Worm (Caenorhabditis elegans) whole organism, L3 larva: ENCODE results near the gene Y37D8A.25.

ENCODE experiments used
- R02D3.7 ChIP-seq: fragments of 150-350 bp; optimal IDR thresholded peaks from 2 replicates; lab custom pipeline; 2014; ENCODE audit warnings: missing biosample characterization, missing genetic modification characterization
- aly-2 ChIP-seq: fragments of 150-350 bp; optimal IDR thresholded peaks from 2 replicates; lab custom pipeline; 2014; ENCODE audit warnings: missing biosample characterization, missing genetic modification characterization
- ama-1 ChIP-seq: fragments of 150-350 bp; optimal IDR thresholded peaks from 2 replicates; lab custom pipeline; 2018
- ceh-28 ChIP-seq: fragments of 150-350 bp; optimal IDR thresholded peaks from 2 replicates; lab custom pipeline; 2014; ENCODE audit warnings: missing biosample characterization, missing genetic modification reagents, missing genetic modification characterization
- ceh-9 ChIP-seq: sonication (generic microtip); optimal IDR thresholded peaks from 2 replicates; lab custom pipeline; 2018; ENCODE audit warnings: missing biosample characterization, missing genetic modification characterization
- daf-12 ChIP-seq: fragments of 150-350 bp; optimal IDR thresholded peaks from 2 replicates; lab custom pipeline; 2014; ENCODE audit warnings: missing biosample characterization, missing genetic modification reagents, missing genetic modification characterization
- egl-5 ChIP-seq: fragments of 150-350 bp; optimal IDR thresholded peaks from 2 replicates; lab custom pipeline; 2017; ENCODE audit warnings: missing biosample characterization, missing genetic modification reagents, missing genetic modification characterization, inconsistent platforms
- elt-2 ChIP-seq: sonication (generic microtip); optimal IDR thresholded peaks from 2 replicates; lab custom pipeline; 2016; ENCODE audit warnings: missing genetic modification reagents, mild to moderate bottlenecking, missing genetic modification characterization, missing compliant biosample characterization
- eor-1 ChIP-seq, 2 experiments: fragments of 150-350 bp; optimal IDR thresholded peaks; 2 replicates each; lab custom pipeline; 2014 to 2018; ENCODE audit warnings: missing biosample characterization in 2 of 2, missing genetic modification characterization in 2 of 2
- fkh-10 ChIP-seq: sonication (generic microtip); optimal IDR thresholded peaks from 2 replicates; lab custom pipeline; 2017; ENCODE audit warnings: missing biosample characterization, missing genetic modification reagents, missing genetic modification characterization
- lin-39 ChIP-seq: fragments of 150-350 bp; optimal IDR thresholded peaks from 2 replicates; lab custom pipeline; 2018; ENCODE audit warnings: missing biosample characterization, missing genetic modification reagents, missing genetic modification characterization
- nfya-1 ChIP-seq: sonication (generic microtip); optimal IDR thresholded peaks from 2 replicates; lab custom pipeline; 2017; ENCODE audit warnings: missing genetic modification characterization, mild to moderate bottlenecking, missing compliant biosample characterization, antibody characterized with exemption, moderate library complexity; ENCODE audit not compliant: insufficient read depth
- nhr-11 ChIP-seq: fragments of 150-350 bp; optimal IDR thresholded peaks from 2 replicates; lab custom pipeline; 2014; ENCODE audit warnings: missing biosample characterization, missing genetic modification characterization
- nhr-12 ChIP-seq: fragments of 150-350 bp; optimal IDR thresholded peaks from 2 replicates; lab custom pipeline; 2014; ENCODE audit warnings: missing biosample characterization, missing genetic modification characterization
- nhr-28 ChIP-seq: fragments of 150-350 bp; optimal IDR thresholded peaks from 2 replicates; lab custom pipeline; 2014; ENCODE audit warnings: missing biosample characterization, missing genetic modification characterization
- nhr-43 ChIP-seq: sonication (generic microtip); optimal IDR thresholded peaks from 2 replicates; lab custom pipeline; 2016; ENCODE audit warnings: mild to moderate bottlenecking, missing genetic modification characterization, missing compliant biosample characterization; ENCODE audit not compliant: poor library complexity, severe bottlenecking
- nhr-77 ChIP-seq: fragments of 150-350 bp; optimal IDR thresholded peaks from 2 replicates; lab custom pipeline; 2014; ENCODE audit warnings: missing biosample characterization, missing genetic modification characterization
- sea-2 ChIP-seq: fragments of 150-350 bp; sonication (generic microtip); optimal IDR thresholded peaks from 4 replicates; lab custom pipeline; 2014; ENCODE audit warnings: missing biosample characterization, missing genetic modification reagents, missing genetic modification characterization
- ztf-11 ChIP-seq: fragments of 150-350 bp; optimal IDR thresholded peaks from 2 replicates; lab custom pipeline; 2014; ENCODE audit warnings: missing biosample characterization, missing genetic modification characterization

Y37D8A.25 gene

ce11 chrIII:12788239-12788638 lies 31.8 kb downstream of the Y37D8A.25 start:
- TF ChIP-seq ceh-9: no peak
- no peak for TF ChIP-seq nhr-43 (tag; lab: Kevin White, UChicago)

DNA sequence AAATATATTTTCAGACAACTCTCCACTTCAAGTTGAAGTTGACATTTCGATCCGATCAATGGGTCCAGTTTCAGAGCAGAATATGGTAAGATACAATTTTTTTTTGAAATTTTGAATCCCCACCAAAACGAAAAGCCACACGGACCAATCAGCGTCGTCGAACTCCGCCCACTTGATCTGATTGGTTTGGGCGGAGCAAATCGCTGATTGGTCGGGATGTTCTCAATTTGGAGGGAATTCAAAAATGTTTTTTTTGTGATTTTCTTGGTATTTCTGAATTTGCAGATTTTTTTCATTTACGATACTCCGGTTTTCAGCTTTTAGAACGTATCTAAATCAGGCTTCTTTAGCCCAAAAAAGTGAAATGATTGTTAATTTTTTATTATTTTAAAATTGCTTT lies 34.6 kb downstream of the Y37D8A.25 start:
- TF ChIP-seq daf-12 (no peak), nfya-1 (tag; lab: Kevin White, UChicago) (peak; percentile 55), ztf-11 (tag; lab: Kevin White, UChicago) (no peak)

DNA sequence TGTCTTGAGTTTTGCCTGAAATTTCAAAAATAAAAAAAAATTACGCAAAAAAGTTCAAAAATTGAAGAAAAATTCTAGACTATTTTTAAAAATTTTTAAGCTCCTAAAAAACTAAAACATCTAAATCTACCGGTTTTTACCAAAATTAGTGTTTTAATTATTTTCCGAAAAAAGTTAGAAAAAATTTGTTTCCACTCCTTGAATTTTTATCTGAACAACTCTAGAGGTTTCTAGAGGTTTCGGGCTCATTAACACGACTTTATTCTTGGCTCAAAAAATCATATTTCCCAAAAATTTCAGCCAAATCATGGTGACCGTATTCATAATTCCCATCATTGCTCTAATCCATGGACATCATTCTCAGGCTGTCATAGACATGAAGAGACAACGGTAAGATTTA lies 35.2 kb downstream of the Y37D8A.25 start, which contains the start of gene lgc-37:
lgc-37 (plus strand) TSS at position 301 of the 400 bp plus-strand sequence.
- TF ChIP-seq lin-39 (tag; lab: Kevin White, UChicago) (no peak), ceh-28 (tag; lab: Kevin White, UChicago) (no peak), sea-2 (no peak), aly-2 (tag; lab: Kevin White, UChicago) (no peak), egl-5 (tag; lab: Kevin White, UChicago) (no peak), R02D3.7 (tag; lab: Kevin White, UChicago) (no peak)
- TF ChIP-seq, all 47 proteins: peak for 0

ce11 chrIII:12783878-12784277 lies 36.2 kb downstream of the Y37D8A.25 start:
- TF ChIP-seq fkh-10 (GFP tag; lab: Kevin White, UChicago) (peak; percentile 57), sea-2 (no peak)
- TF ChIP-seq, all 47 proteins: peak for 1

DNA sequence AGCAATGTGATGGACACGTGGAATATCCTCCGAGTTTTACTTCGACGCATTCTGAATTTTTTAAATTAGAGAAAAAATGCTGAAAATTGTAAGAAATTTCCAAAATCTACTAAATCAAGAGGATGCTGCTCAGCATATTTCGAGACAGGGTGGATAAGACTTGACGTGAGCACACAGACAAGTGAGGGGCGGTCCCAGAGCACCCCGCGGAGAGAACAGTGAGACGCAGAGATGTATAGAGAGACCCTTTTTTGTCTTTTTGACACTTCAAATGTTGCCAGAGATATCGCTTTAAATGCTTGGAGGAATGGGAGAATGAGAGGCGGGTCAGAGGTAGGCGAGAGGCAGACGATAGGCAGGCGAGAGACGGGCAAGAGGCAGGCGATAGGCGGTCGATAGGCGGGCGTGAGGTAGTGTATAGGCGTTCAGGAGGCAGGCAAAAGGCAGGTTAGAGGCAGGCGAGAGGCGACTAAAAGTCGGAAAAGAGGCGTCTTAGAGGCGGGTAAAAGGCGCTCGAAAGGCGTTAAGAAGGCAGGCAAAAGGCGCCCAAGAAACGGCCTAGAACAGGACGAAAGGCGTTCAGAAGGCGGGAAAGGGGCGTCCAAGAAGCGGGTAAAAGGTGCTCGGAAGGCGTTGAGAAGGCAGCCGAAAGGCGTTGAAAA lies 40.2 kb downstream of the Y37D8A.25 start, which contains the start of gene gab-1:
gab-1 (minus strand) TSS at position 51 of the 662 bp plus-strand sequence.
- TF ChIP-seq aly-2 (tag; lab: Kevin White, UChicago) (no peak), lin-39 (tag; lab: Kevin White, UChicago) (peak; percentile 18)

ce11 chrIII:12773753-12774152 lies 46.3 kb downstream of the Y37D8A.25 start:
- TF ChIP-seq nhr-11 (tag; lab: Kevin White, UChicago): no peak
- TF ChIP-seq ama-1 (lab: Kevin White, UChicago): no peak
- TF ChIP-seq eor-1 (tag; optimal IDR thresholded peaks at IDR 0.05; lab: Kevin White, UChicago): no peak
- TF ChIP-seq nfya-1 (tag; lab: Kevin White, UChicago): peak; percentile 87
- TF ChIP-seq nhr-77: no peak
- no peak for TF ChIP-seq nhr-28 (tag; lab: Kevin White, UChicago)
- no peak for TF ChIP-seq nhr-12
- TF ChIP-seq ztf-11 (tag; lab: Kevin White, UChicago): no peak
- TF ChIP-seq elt-2: no peak
